Fruit fly (Drosophila melanogaster) whole organism, wandering third instar larva: ENCODE measurements around the gene SNCF.

Experiments
- Hr78 ChIP-seq: fragments of >200 bp; optimal IDR thresholded peaks from 2 replicates; lab custom pipeline; 2017; ENCODE audit warnings: missing biosample characterization, missing genetic modification characterization
- OdsH ChIP-seq: fragments of 200-800 bp; sonication (Bioruptor generic); optimal IDR thresholded peaks from 2 replicates; lab custom pipeline; 2016; ENCODE audit warnings: missing biosample characterization, mild to moderate bottlenecking, missing genetic modification characterization
- lola ChIP-seq: fragments of >200 bp; optimal IDR thresholded peaks from 2 replicates; lab custom pipeline; 2017; ENCODE audit warnings: missing biosample characterization, missing genetic modification characterization
- psq ChIP-seq: fragments of 200-800 bp; sonication (Bioruptor generic); optimal IDR thresholded peaks from 3 replicates; lab custom pipeline; 2017; ENCODE audit warnings: missing biosample characterization, mild to moderate bottlenecking, missing genetic modification characterization, moderate library complexity

dm6 chr3L:13378202-13378601, at the start of gene SNCF:
- TF ChIP-seq Hr78 (GFP tag; lab: Kevin White, UChicago), result no peak
- no peak for TF ChIP-seq psq (GFP tag; lab: Kevin White, UChicago)
- TF ChIP-seq lola (GFP tag; lab: Kevin White, UChicago), result no peak
- no peak for TF ChIP-seq OdsH (GFP tag; lab: Kevin White, UChicago)
